Worm (Caenorhabditis elegans): Measurements from ENCODE around the gene clec-168.

- no peak for TF ChIP-seq ztf-11 (tag; optimal IDR thresholded peaks at IDR 0.05)
- no peak for TF ChIP-seq snpc-4 (tag; optimal IDR thresholded peaks at IDR 0.05)
- TF ChIP-seq nhr-2 (tag; optimal IDR thresholded peaks at IDR 0.05) = no peak
- no peak for TF ChIP-seq ham-2 (GFP tag; optimal IDR thresholded peaks at IDR 0.05)
- no peak for TF ChIP-seq mep-1 (tag; optimal IDR thresholded peaks at IDR 0.05)
- TF ChIP-seq nhr-237 (tag; optimal IDR thresholded peaks at IDR 0.05) = no peak
- TF ChIP-seq blmp-1 (tag; optimal IDR thresholded peaks at IDR 0.05) = no peak
- no peak for TF ChIP-seq lsy-2 (tag; optimal IDR thresholded peaks at IDR 0.05)
- TF ChIP-seq cnd-1 (tag; optimal IDR thresholded peaks at IDR 0.05) = no peak
- no peak for TF ChIP-seq pha-4 (tag; optimal IDR thresholded peaks at IDR 0.05)
- no peak for TF ChIP-seq elt-3 (tag; optimal IDR thresholded peaks at IDR 0.05)
These were observed 31.1 kb upstream of the clec-168 start, which contains the start of gene W09G12.8 for ce11 chrIV:1225596-1226232.
